Fruit fly (Drosophila melanogaster): ENCODE measurements around the gene CG17672.

CG17672 gene

DNA sequence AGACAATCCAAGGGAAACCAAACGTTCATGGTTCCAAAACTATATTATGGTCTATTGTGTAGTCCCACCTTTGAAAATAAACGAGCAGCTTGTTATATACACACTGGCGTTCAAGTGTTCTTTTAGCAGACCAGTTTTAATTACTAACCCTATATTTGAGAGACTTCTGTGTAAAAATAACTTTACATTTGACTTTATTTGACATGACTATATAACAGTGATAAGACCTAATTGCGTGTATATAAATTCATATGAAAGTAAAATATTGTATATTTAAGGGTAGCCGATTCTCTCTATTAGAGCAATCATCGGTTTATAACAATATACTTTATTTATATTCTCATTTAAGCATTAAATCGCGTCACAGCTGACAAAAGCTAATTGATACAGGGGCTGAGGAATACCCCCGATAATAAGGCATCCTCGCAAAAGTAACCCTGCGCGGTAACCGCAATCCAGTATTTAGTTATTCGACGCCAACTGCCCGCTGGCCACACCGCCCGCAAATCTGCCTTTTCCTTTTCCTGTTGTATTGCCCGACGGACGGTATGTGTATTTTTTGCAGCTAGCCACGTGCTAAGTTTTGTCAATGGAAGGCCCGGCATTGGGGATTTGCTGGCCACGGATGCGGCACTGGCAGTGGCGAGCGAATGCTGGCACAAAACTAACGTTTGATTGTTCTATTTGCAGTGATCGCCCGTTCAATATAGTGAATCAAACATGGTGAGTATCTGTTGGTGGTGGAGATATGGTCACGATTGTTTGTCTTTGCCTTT lies 12.7 kb downstream of the CG17672 start, which contains the start of gene RpS4 (continued):
- no peak for TF ChIP-seq corto (GFP tag; optimal IDR thresholded peaks at IDR 0.05)
- peak; percentile 87 for TF ChIP-seq CG11247 (GFP tag; IDR thresholded peaks at IDR 0.05)
- no peak for TF ChIP-seq fru (optimal IDR thresholded peaks at IDR 0.05)
- no peak for TF ChIP-seq CG10565 (GFP tag; optimal IDR thresholded peaks at IDR 0.05)
- TF ChIP-seq schlank (tag; optimal IDR thresholded peaks at IDR 0.05): peak; percentile 95
- TF ChIP-seq zen (tag; optimal IDR thresholded peaks at IDR 0.05): peak; percentile 80
- peak; percentile 72 for TF ChIP-seq CG14710 (tag; optimal IDR thresholded peaks at IDR 0.05)
- peak; percentile 31 for TF ChIP-seq sd (tag; optimal IDR thresholded peaks at IDR 0.05)
- TF ChIP-seq tll (GFP tag; optimal IDR thresholded peaks at IDR 0.05): peak; percentile 32 to 33
- TF ChIP-seq vfl (GFP tag; optimal IDR thresholded peaks at IDR 0.05): peak; percentile 82
- peak; percentile 93 for TF ChIP-seq Rfx (GFP tag; IDR thresholded peaks at IDR 0.05)
- peak; percentile 79 for TF ChIP-seq chn (GFP tag; optimal IDR thresholded peaks at IDR 0.05)
- peak; percentile 89 for TF ChIP-seq CG12104 (GFP tag; optimal IDR thresholded peaks at IDR 0.05)
- TF ChIP-seq ci (GFP tag; IDR thresholded peaks at IDR 0.05): peak; percentile 99
- peak; percentile 73 for TF ChIP-seq CG7372 (GFP tag; IDR thresholded peaks at IDR 0.05)
- TF ChIP-seq Tbp (GFP tag; optimal IDR thresholded peaks at IDR 0.05): peak; percentile 70
- TF ChIP-seq Adf1 (GFP tag; IDR thresholded peaks at IDR 0.05): peak; percentile 48; the same call in 1 of the 2 replicates
- TF ChIP-seq HLH54F (GFP tag; optimal IDR thresholded peaks at IDR 0.05): peak; percentile 75
- TF ChIP-seq Ets65A (GFP tag): peak; percentile 98
- peak; percentile 79 for TF ChIP-seq tap (tag; optimal IDR thresholded peaks at IDR 0.05)
- TF ChIP-seq Ravus (GFP tag; IDR thresholded peaks at IDR 0.05): peak; percentile 1; the same call in 1 of the 2 replicates
- peak; percentile 61 for TF ChIP-seq CG6654 (GFP tag; optimal IDR thresholded peaks at IDR 0.05)
- peak; percentile 94 for TF ChIP-seq onecut (GFP tag; IDR thresholded peaks at IDR 0.05)
- peak; percentile 83 for TF ChIP-seq sim (GFP tag; IDR thresholded peaks at IDR 0.05)
- TF ChIP-seq CG6254 (GFP tag; optimal IDR thresholded peaks at IDR 0.05): peak; percentile 88
- TF ChIP-seq so (GFP tag; IDR thresholded peaks at IDR 0.05): peak; percentile 68; the same call in 1 of the 3 replicates
- peak; percentile 92 for TF ChIP-seq zfh1 (GFP tag; IDR thresholded peaks at IDR 0.05)
- no peak for TF ChIP-seq hb (GFP tag; IDR thresholded peaks at IDR 0.05; ENCODE audit: partially characterized antibody)
- peak; percentile 82 for TF ChIP-seq en (GFP tag; optimal IDR thresholded peaks at IDR 0.05)
- TF ChIP-seq Ets97D (GFP tag; optimal IDR thresholded peaks at IDR 0.05): peak; percentile 99
- TF ChIP-seq CG3726 (GFP tag; IDR thresholded peaks at IDR 0.05): peak; percentile 82
- TF ChIP-seq tx (GFP tag; optimal IDR thresholded peaks at IDR 0.05): peak; percentile 36
- 0 out of 2 replicates have a peak, but pooled peaks have one; percentile 51 for TF ChIP-seq Lim3 (GFP tag; IDR thresholded peaks at IDR 0.05)
- TF ChIP-seq CG7928 (GFP tag; optimal IDR thresholded peaks at IDR 0.05): peak; percentile 73
- TF ChIP-seq Lpt (GFP tag; optimal IDR thresholded peaks at IDR 0.05): no peak
- TF ChIP-seq pho (GFP tag; optimal IDR thresholded peaks at IDR 0.05): peak; percentile 83
- TF ChIP-seq HmgD (GFP tag; optimal IDR thresholded peaks at IDR 0.05): peak; percentile 70
- TF ChIP-seq HLHmδ (GFP tag; optimal IDR thresholded peaks at IDR 0.05): peak; percentile 100
- TF ChIP-seq sisA (GFP tag; IDR thresholded peaks at IDR 0.05): peak; percentile 84
- peak; percentile 82 for TF ChIP-seq CG30431 (GFP tag; optimal IDR thresholded peaks at IDR 0.05)
- peak; percentile 34 for TF ChIP-seq CG15479 (GFP tag; optimal IDR thresholded peaks at IDR 0.05)
- peak; percentile 75 for TF ChIP-seq CG14441 (GFP tag; IDR thresholded peaks at IDR 0.05)
- peak; percentile 69 for TF ChIP-seq ap (GFP tag; IDR thresholded peaks at IDR 0.05)
- TF ChIP-seq Deaf1 (tag; optimal IDR thresholded peaks at IDR 0.05): peak; percentile 44
- TF ChIP-seq CG17328 (GFP tag; IDR thresholded peaks at IDR 0.05): peak; percentile 95
- TF ChIP-seq pb (GFP tag; optimal IDR thresholded peaks at IDR 0.05): peak; percentile 92
- TF ChIP-seq CG7786 (GFP tag; optimal IDR thresholded peaks at IDR 0.05): peak; percentile 72
- TF ChIP-seq trh (GFP tag; optimal IDR thresholded peaks at IDR 0.05): peak; percentile 68
- peak; percentile 89 for TF ChIP-seq CG1529 (GFP tag; optimal IDR thresholded peaks at IDR 0.05)
- peak; percentile 58 for TF ChIP-seq amos (GFP tag; IDR thresholded peaks at IDR 0.05; ENCODE audit: partially characterized antibody)

All from whole organism, embryonic.